Worm (Caenorhabditis elegans) whole organism, midembryonic: ENCODE results near the gene Y73F8A.22.

Source experiments
- flt-1 ChIP-seq: fragments of 200-800 bp; sonication (Bioruptor generic); IDR thresholded peaks from 2 replicates; pipeline ENCODE4 v1.3.6; 2022; ENCODE audit warnings: missing genetic modification characterization, missing compliant biosample characterization
- klf-2 ChIP-seq: fragments of 200-800 bp; sonication (Bioruptor generic); conservative IDR thresholded peaks from 2 replicates; pipeline ENCODE4 v1.3.6; 2022; ENCODE audit warnings: missing genetic modification reagents, missing genetic modification characterization, missing compliant biosample characterization
- ztf-23 ChIP-seq: fragments of 200-800 bp; sonication (Bioruptor generic); IDR thresholded peaks from 2 replicates; pipeline ENCODE4 v1.3.6; 2022; ENCODE audit warnings: missing genetic modification reagents, missing genetic modification characterization, missing compliant biosample characterization

DNA sequence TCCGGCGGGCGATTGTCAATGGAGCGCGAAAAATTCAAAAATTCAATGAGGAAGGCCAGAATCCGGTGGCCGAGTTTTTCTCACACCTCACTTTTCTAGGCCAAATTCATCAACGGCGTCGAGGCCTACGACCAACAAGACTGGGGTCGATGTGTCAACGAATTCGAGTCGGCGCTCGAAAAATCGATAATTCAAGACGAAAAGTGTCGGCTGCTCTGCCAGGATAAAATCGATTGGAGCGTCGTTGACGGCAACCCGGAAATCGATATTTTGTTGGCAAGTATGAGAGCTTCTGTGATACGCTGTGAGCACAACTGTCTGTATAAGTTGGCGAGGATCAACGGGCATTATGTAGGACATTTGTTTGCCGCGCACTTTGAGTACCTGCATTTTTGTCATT, 34.6 kb upstream of the Y73F8A.22 start:
- TF ChIP-seq flt-1 (GFP tag; lab: Robert Waterston, UW) (no peak), ztf-23 (GFP tag; lab: Robert Waterston, UW) (no peak), klf-2 (no peak)
